Worm (Caenorhabditis elegans): ENCODE results near the gene F49E12.7.

ce11 chrII:8377722-8378121 lies 18.2 kb downstream of the F49E12.7 start:
- no peak for TF ChIP-seq dmd-4 (tag; optimal IDR thresholded peaks at IDR 0.05)
- no peak for TF ChIP-seq aly-2 (tag; optimal IDR thresholded peaks at IDR 0.05)
- TF ChIP-seq zag-1 (tag; optimal IDR thresholded peaks at IDR 0.05) = no peak
- TF ChIP-seq snpc-4 (tag; optimal IDR thresholded peaks at IDR 0.05) = no peak
